Fruit fly (Drosophila melanogaster): ENCODE results near the gene Ir7c.
A peak's percentile ranks its signal among the peaks of the same experiment; 100 is the strongest.

Gene Ir7c

DNA sequence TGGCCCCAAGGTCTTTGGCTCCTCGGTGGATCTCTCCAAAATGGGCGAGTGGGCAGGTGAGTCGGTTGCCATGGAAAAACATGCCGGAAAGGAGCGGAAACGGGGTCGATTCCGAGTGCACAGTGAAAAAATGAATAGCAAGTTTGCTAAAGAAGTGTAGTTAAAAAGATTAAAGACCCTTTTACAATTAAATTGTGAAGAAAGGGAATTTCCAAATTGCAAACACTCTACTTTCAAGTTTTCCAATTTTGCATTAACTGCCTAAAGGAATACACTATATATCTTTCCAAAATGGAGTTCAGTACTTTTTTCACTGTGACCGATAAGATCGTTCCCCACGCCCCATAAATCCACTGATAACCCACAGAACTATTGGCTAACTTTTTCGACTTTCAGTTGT is 35.3 kb downstream of the Ir7c start (continued):
- TF ChIP-seq B-H1 (GFP tag; IDR thresholded peaks at IDR 0.05) (0 out of 3 replicates have a peak, but pooled peaks have one; percentile 11), CG3281 (GFP tag; optimal IDR thresholded peaks at IDR 0.05) (peak; percentile 14), Rfx (GFP tag; IDR thresholded peaks at IDR 0.05) (peak; percentile 50), cwo (GFP tag; optimal IDR thresholded peaks at IDR 0.05) (peak; percentile 14), Atf3 (GFP tag; optimal IDR thresholded peaks at IDR 0.05) (no peak), CG14014 (GFP tag; IDR thresholded peaks at IDR 0.05) (0 out of 2 replicates have a peak, but pooled peaks have one; percentile 14), Atf-2 (GFP tag; optimal IDR thresholded peaks at IDR 0.05) (no peak), CG12744 (GFP tag; optimal IDR thresholded peaks at IDR 0.05) (no peak), MTF-1 (GFP tag; optimal IDR thresholded peaks at IDR 0.05; ENCODE audit: borderline replicate concordance) (no peak), Dek (tag; optimal IDR thresholded peaks at IDR 0.05) (no peak), ATbp (GFP tag; optimal IDR thresholded peaks at IDR 0.05) (peak; percentile 27), CG3995 (GFP tag; optimal IDR thresholded peaks at IDR 0.05) (no peak), unpg (GFP tag; optimal IDR thresholded peaks at IDR 0.05) (no peak), stc (GFP tag; IDR thresholded peaks at IDR 0.05) (peak; percentile 50; the same call in 1 of the 2 replicates), inv (GFP tag; IDR thresholded peaks at IDR 0.05; ENCODE audit: partially characterized antibody) (no peak), Ada2b (GFP tag; IDR thresholded peaks at IDR 0.05) (peak; percentile 51; the same call in 1 of the 2 replicates), Stat92E (GFP tag; optimal IDR thresholded peaks at IDR 0.05) (no peak), Nf-YB (GFP tag; optimal IDR thresholded peaks at IDR 0.05) (no peak), repo (GFP tag; optimal IDR thresholded peaks at IDR 0.05) (no peak), ind (GFP tag; optimal IDR thresholded peaks at IDR 0.05) (peak; percentile 12), Spps (tag; optimal IDR thresholded peaks at IDR 0.05) (no peak), esg (GFP tag; conservative IDR thresholded peaks at IDR 0.05) (0 out of 2 replicates have a peak, but pooled peaks have one; percentile 11), nmo (GFP tag; optimal IDR thresholded peaks at IDR 0.05) (peak; percentile 17), CG3163 (GFP tag; optimal IDR thresholded peaks at IDR 0.05) (no peak), CG17829 (tag; optimal IDR thresholded peaks at IDR 0.05) (no peak), oc (tag; optimal IDR thresholded peaks at IDR 0.05) (no peak), usp (GFP tag; optimal IDR thresholded peaks at IDR 0.05) (no peak), CG18599 (GFP tag; optimal IDR thresholded peaks at IDR 0.05) (peak; percentile 42), CG14050 (GFP tag; IDR thresholded peaks at IDR 0.05) (no peak), onecut (GFP tag; IDR thresholded peaks at IDR 0.05) (0 out of 2 replicates have a peak, but pooled peaks have one; percentile 15), fu2 (GFP tag; optimal IDR thresholded peaks at IDR 0.05) (no peak), CG7357 (GFP tag; IDR thresholded peaks at IDR 0.05) (no peak), bsh (GFP tag; optimal IDR thresholded peaks at IDR 0.05) (peak in 1 of 2 experiments; percentile 29), CG7786 (GFP tag; optimal IDR thresholded peaks at IDR 0.05) (peak; percentile 20), HHEX (GFP tag; optimal IDR thresholded peaks at IDR 0.05) (peak; percentile 22), GATAe (GFP tag; conservative IDR thresholded peaks at IDR 0.05) (peak; percentile 49), CoRest (tag; optimal IDR thresholded peaks at IDR 0.05) (peak; percentile 29), seq (GFP tag; IDR thresholded peaks at IDR 0.05) (peak; percentile 37; the same call in 1 of the 2 replicates), CG16813 (GFP tag; IDR thresholded peaks at IDR 0.05; ENCODE audit: partially characterized antibody) (no peak), CG34422 (GFP tag; IDR thresholded peaks at IDR 0.05) (no peak), ewg (GFP tag; optimal IDR thresholded peaks at IDR 0.05) (no peak), Med (GFP tag) (peak; percentile 79), Fer1 (GFP tag; optimal IDR thresholded peaks at IDR 0.05) (peak; percentile 11), CG10209 (GFP tag; optimal IDR thresholded peaks at IDR 0.05) (no peak), pho (GFP tag; optimal IDR thresholded peaks at IDR 0.05) (no peak), tap (tag; optimal IDR thresholded peaks at IDR 0.05) (peak; percentile 7), Xbp1 (GFP tag; optimal IDR thresholded peaks at IDR 0.05) (peak; percentile 9), CG6813 (GFP tag; optimal IDR thresholded peaks at IDR 0.05) (no peak), wor (GFP tag; IDR thresholded peaks at IDR 0.05) (no peak), Deaf1 (tag; optimal IDR thresholded peaks at IDR 0.05) (no peak)

All from whole organism, embryonic.